Worm (Caenorhabditis elegans): ENCODE measurements around the gene ZK180.8.

ce11 chrIV:4519714-4520113 lies 8.2 kb upstream of the ZK180.8 start:
- TF ChIP-seq unc-62 (GFP tag; optimal IDR thresholded peaks at IDR 0.05) (no peak), nhr-28 (tag; optimal IDR thresholded peaks at IDR 0.05) (no peak), fkh-10 (GFP tag; optimal IDR thresholded peaks at IDR 0.05) (no peak), nhr-12 (tag; optimal IDR thresholded peaks at IDR 0.05) (no peak), skn-1 (tag; optimal IDR thresholded peaks at IDR 0.05) (no peak), elt-3 (tag; optimal IDR thresholded peaks at IDR 0.05) (no peak), ceh-28 (tag; optimal IDR thresholded peaks at IDR 0.05) (no peak), zag-1 (tag; optimal IDR thresholded peaks at IDR 0.05) (no peak)
